Fruit fly (Drosophila melanogaster) whole organism, embryonic: ENCODE measurements around the gene CG14043.

Source experiments
- CG17359 ChIP-seq: fragments of 200-800 bp; sonication (Bioruptor generic); optimal IDR thresholded peaks from 3 replicates; lab custom pipeline; 2018; ENCODE audit warnings: missing biosample characterization, mild to moderate bottlenecking, missing genetic modification characterization, moderate library complexity
- fd3F ChIP-seq: fragments of 200-800 bp; sonication (Bioruptor generic); optimal IDR thresholded peaks from 2 replicates; lab custom pipeline; 2018; ENCODE audit warnings: missing biosample characterization, mild to moderate bottlenecking, missing genetic modification characterization, moderate library complexity

dm6 chr2L:4999389-5000032 lies 28.0 kb downstream of the CG14043 start:
- TF ChIP-seq CG17359 (tag; lab: Kevin White, UChicago) = peak; percentile 78
- TF ChIP-seq fd3F (GFP tag; lab: Kevin White, UChicago) = peak; percentile 58
